Fruit fly (Drosophila melanogaster) whole organism, embryonic: ENCODE data around the gene CG2533.

Experiments
- Asciz ChIP-seq: fragments of 200-800 bp; sonication (Bioruptor generic); optimal IDR thresholded peaks from 2 replicates; lab custom pipeline; 2017; ENCODE audit warnings: missing biosample characterization, mild to moderate bottlenecking, missing genetic modification characterization, missing genetic modification reagents
- BEAF-32 ChIP-seq: fragments of 200-800 bp; sonication (Bioruptor generic); optimal IDR thresholded peaks from 3 replicates; lab custom pipeline; 2017; ENCODE audit warnings: missing biosample characterization, missing genetic modification characterization, mild to moderate bottlenecking, moderate library complexity, missing genetic modification reagents
- CG10979 ChIP-seq: fragments of 200-800 bp; sonication (Bioruptor generic); optimal IDR thresholded peaks from 2 replicates; lab custom pipeline; 2018; ENCODE audit warnings: missing biosample characterization, mild to moderate bottlenecking, missing genetic modification characterization, moderate library complexity
- CG11398 ChIP-seq: fragments of 200-800 bp; sonication (Bioruptor generic); optimal IDR thresholded peaks from 2 replicates; lab custom pipeline; 2016; ENCODE audit warnings: missing biosample characterization, missing genetic modification characterization
- CG12155 ChIP-seq: fragments of 200-800 bp; sonication (Bioruptor generic); optimal IDR thresholded peaks from 3 replicates; lab custom pipeline; 2016; ENCODE audit warnings: missing biosample characterization, missing genetic modification characterization
- CG1233 ChIP-seq: fragments of 200-800 bp; sonication (Bioruptor generic); optimal IDR thresholded peaks from 4 replicates; lab custom pipeline; 2018; ENCODE audit warnings: missing biosample characterization, mild to moderate bottlenecking, missing genetic modification characterization
- CG12769 ChIP-seq: fragments of 200-800 bp; sonication (Bioruptor generic); optimal IDR thresholded peaks from 2 replicates; lab custom pipeline; 2019; ENCODE audit warnings: missing biosample characterization, mild to moderate bottlenecking, missing genetic modification characterization, moderate library complexity
- CG14050 ChIP-seq: fragments of 200-800 bp; sonication (Bioruptor generic); IDR thresholded peaks from 3 replicates; pipeline ENCODE4 v1.3.6; 2022; ENCODE audit warnings: missing biosample characterization, missing genetic modification characterization
- CG15479 ChIP-seq: fragments of 200-800 bp; sonication (Bioruptor generic); optimal IDR thresholded peaks from 3 replicates; lab custom pipeline; 2019; ENCODE audit warnings: missing biosample characterization, mild to moderate bottlenecking, missing genetic modification characterization, moderate library complexity
- CG18599 ChIP-seq: fragments of 200-800 bp; sonication (Bioruptor generic); optimal IDR thresholded peaks from 3 replicates; lab custom pipeline; 2017; ENCODE audit warnings: missing biosample characterization, missing genetic modification characterization, mild to moderate bottlenecking, moderate library complexity, missing genetic modification reagents
- CG2116 ChIP-seq: fragments of 200-800 bp; sonication (Bioruptor generic); optimal IDR thresholded peaks from 3 replicates; lab custom pipeline; 2018; ENCODE audit warnings: missing biosample characterization, mild to moderate bottlenecking, missing genetic modification characterization
- CG5245 ChIP-seq: fragments of 200-800 bp; sonication (Bioruptor generic); optimal IDR thresholded peaks from 3 replicates; lab custom pipeline; 2016; ENCODE audit warnings: missing biosample characterization, missing genetic modification characterization
- CG6175 ChIP-seq: fragments of 200-800 bp; sonication (Bioruptor generic); IDR thresholded peaks from 3 replicates; pipeline ENCODE4 v1.3.6; 2022; ENCODE audit warnings: missing biosample characterization, missing genetic modification characterization
- CG7357 ChIP-seq: fragments of 200-800 bp; sonication (Bioruptor generic); IDR thresholded peaks from 3 replicates; pipeline ENCODE4 v1.3.6; 2022; ENCODE audit warnings: missing biosample characterization, missing genetic modification characterization
- CG8478 ChIP-seq: fragments of >200 bp; optimal IDR thresholded peaks from 2 replicates; lab custom pipeline; 2018
- CG8944 ChIP-seq: fragments of 200-800 bp; sonication (Bioruptor generic); optimal IDR thresholded peaks from 3 replicates; lab custom pipeline; 2016; ENCODE audit warnings: missing biosample characterization, missing genetic modification characterization
- CG9437 ChIP-seq: fragments of 200-800 bp; sonication (Bioruptor generic); optimal IDR thresholded peaks from 2 replicates; lab custom pipeline; 2018; ENCODE audit warnings: missing biosample characterization, mild to moderate bottlenecking, missing genetic modification characterization
- CG9727 ChIP-seq: fragments of 200-800 bp; sonication (Bioruptor generic); optimal IDR thresholded peaks from 3 replicates; lab custom pipeline; 2017; ENCODE audit warnings: missing biosample characterization, mild to moderate bottlenecking, missing genetic modification characterization
- Camta ChIP-seq: fragments of 200-800 bp; sonication (Bioruptor generic); optimal IDR thresholded peaks from 2 replicates; lab custom pipeline; 2016; ENCODE audit warnings: missing biosample characterization, missing genetic modification characterization
- D19A ChIP-seq: fragments of 200-800 bp; optimal IDR thresholded peaks from 3 replicates; lab custom pipeline; 2019; ENCODE audit warnings: missing biosample characterization, mild to moderate bottlenecking, missing genetic modification characterization, moderate library complexity
- H2.0 ChIP-seq: fragments of 200-800 bp; sonication (Bioruptor generic); IDR thresholded peaks from 2 replicates; pipeline ENCODE4 v1.3.6; 2022; ENCODE audit warnings: missing biosample characterization, missing genetic modification characterization
- Lhr ChIP-seq: fragments of 200-800 bp; sonication (Bioruptor generic); optimal IDR thresholded peaks from 3 replicates; lab custom pipeline; 2017; ENCODE audit warnings: mild to moderate bottlenecking, missing biosample characterization, missing genetic modification reagents, missing genetic modification characterization
- Lpt ChIP-seq: fragments of >200 bp; optimal IDR thresholded peaks from 2 replicates; lab custom pipeline; 2018; ENCODE audit warnings: missing biosample characterization, missing genetic modification characterization
- MTF-1 ChIP-seq: fragments of 200-800 bp; sonication (Bioruptor generic); optimal IDR thresholded peaks from 2 replicates; lab custom pipeline; 2018; ENCODE audit warnings: missing biosample characterization, mild to moderate bottlenecking, missing genetic modification characterization, borderline replicate concordance
- NFAT ChIP-seq: fragments of 200-800 bp; sonication (Bioruptor generic); IDR thresholded peaks from 2 replicates; pipeline ENCODE4 v1.3.6; 2022; ENCODE audit warnings: missing biosample characterization, missing genetic modification characterization
- NK7.1 ChIP-seq: fragments of 200-800 bp; sonication (Bioruptor generic); optimal IDR thresholded peaks from 3 replicates; lab custom pipeline; 2016; ENCODE audit warnings: missing biosample characterization, missing genetic modification characterization
- PHDP ChIP-seq: fragments of 200-800 bp; sonication (Bioruptor generic); optimal IDR thresholded peaks from 3 replicates; lab custom pipeline; 2018; ENCODE audit warnings: missing biosample characterization, mild to moderate bottlenecking, missing genetic modification characterization, moderate library complexity
- Pdp1 ChIP-seq, 2 experiments: fragments of 200-800 bp; sonication (Bioruptor generic); optimal IDR thresholded peaks; 3 replicates each; lab custom pipeline; 2016; ENCODE audit warnings: missing biosample characterization in 2 of 2, missing genetic modification characterization in 2 of 2, mild to moderate bottlenecking in 1 of 2, moderate library complexity in 1 of 2
- Poxn ChIP-seq: fragments of 200-800 bp; sonication (Bioruptor generic); IDR thresholded peaks from 2 replicates; pipeline ENCODE4 v1.3.6; 2022; ENCODE audit warnings: missing biosample characterization, missing genetic modification characterization
- TFAM ChIP-seq: fragments of 200-800 bp; sonication (Bioruptor generic); optimal IDR thresholded peaks from 2 replicates; lab custom pipeline; 2017; ENCODE audit warnings: missing biosample characterization, missing genetic modification characterization, inconsistent platforms
- bigmax ChIP-seq: fragments of 200-800 bp; sonication (Bioruptor generic); optimal IDR thresholded peaks from 2 replicates; lab custom pipeline; 2018; ENCODE audit warnings: missing biosample characterization, mild to moderate bottlenecking, missing genetic modification characterization
- bsh ChIP-seq, 2 experiments: fragments of 200-800 bp; sonication (Bioruptor generic); optimal IDR thresholded peaks; 2 replicates each; lab custom pipeline; 2017 to 2018; ENCODE audit warnings: mild to moderate bottlenecking in 2 of 2, missing biosample characterization in 2 of 2, missing genetic modification characterization in 2 of 2, moderate library complexity in 1 of 2
- chinmo ChIP-seq: fragments of 200-800 bp; sonication (Bioruptor generic); IDR thresholded peaks from 4 replicates; pipeline ENCODE4 v1.3.6; 2022; ENCODE audit warnings: missing biosample characterization, missing genetic modification characterization; ENCODE audit not compliant: partially characterized antibody
- ci ChIP-seq: fragments of 200-800 bp; sonication (Bioruptor generic); IDR thresholded peaks from 3 replicates; pipeline ENCODE4 v1.3.6; 2022; ENCODE audit warnings: missing biosample characterization, missing genetic modification characterization
- crol ChIP-seq: fragments of 200-800 bp; sonication (Bioruptor generic); IDR thresholded peaks from 2 replicates; pipeline ENCODE4 v1.3.6; 2022; ENCODE audit warnings: missing biosample characterization, missing genetic modification characterization
- fd3F ChIP-seq: fragments of 200-800 bp; sonication (Bioruptor generic); optimal IDR thresholded peaks from 2 replicates; lab custom pipeline; 2018; ENCODE audit warnings: missing biosample characterization, mild to moderate bottlenecking, missing genetic modification characterization, moderate library complexity
- insv ChIP-seq, 2 experiments: fragments of 200-800 bp; sonication (Bioruptor generic); optimal IDR thresholded peaks; 3 replicates each; lab custom pipeline; 2016 to 2018; ENCODE audit warnings: missing biosample characterization in 2 of 2, missing genetic modification characterization in 2 of 2
- pnt ChIP-seq: fragments of 200-800 bp; sonication (Bioruptor generic); optimal IDR thresholded peaks from 3 replicates; lab custom pipeline; 2016; ENCODE audit warnings: missing biosample characterization, missing genetic modification characterization
- prd ChIP-seq, 3 experiments: fragments of >200 bp in 2 of 3; fragments of 200-800 bp in 1 of 3; sonication (Bioruptor generic) in 1 of 3; optimal IDR thresholded peaks in 2 of 3; IDR thresholded peaks in 1 of 3; 2 replicates in 2 of 3; 3 replicates in 1 of 3; pipeline versions ENCODE4 v1.3.6 to Lab custom; 2017 to 2022; ENCODE audit warnings: missing biosample characterization in 1 of 3, missing genetic modification characterization in 1 of 3
- row ChIP-seq: fragments of 200-800 bp; sonication (Bioruptor generic); IDR thresholded peaks from 3 replicates; pipeline ENCODE4 v1.3.6; 2022; ENCODE audit warnings: missing biosample characterization, missing genetic modification characterization
- scrt ChIP-seq: fragments of 200-800 bp; sonication (Bioruptor generic); optimal IDR thresholded peaks from 2 replicates; lab custom pipeline; 2018; ENCODE audit warnings: missing biosample characterization, mild to moderate bottlenecking, missing genetic modification characterization, moderate library complexity
- sens ChIP-seq: fragments of 200-800 bp; sonication (Bioruptor generic); peaks from one replicate; lab custom pipeline; 2016; ENCODE audit warnings: missing biosample characterization, missing genetic modification characterization
- slbo ChIP-seq: fragments of 200-800 bp; sonication (Bioruptor generic); IDR thresholded peaks from 2 replicates; pipeline ENCODE4 v1.3.6; 2022; ENCODE audit warnings: missing biosample characterization, missing genetic modification characterization
- tap ChIP-seq: fragments of 200-800 bp; optimal IDR thresholded peaks from 3 replicates; lab custom pipeline; 2019; ENCODE audit warnings: missing biosample characterization, mild to moderate bottlenecking, missing genetic modification characterization, moderate library complexity
- trh ChIP-seq: fragments of 200-800 bp; sonication (Bioruptor generic); optimal IDR thresholded peaks from 2 replicates; lab custom pipeline; 2016; ENCODE audit warnings: missing biosample characterization, missing genetic modification characterization
- unc-4 ChIP-seq: fragments of 200-800 bp; sonication (Bioruptor generic); IDR thresholded peaks from 2 replicates; pipeline ENCODE4 v1.3.6; 2022; ENCODE audit warnings: missing biosample characterization, missing genetic modification characterization; ENCODE audit not compliant: partially characterized antibody
- unpg ChIP-seq: fragments of 200-800 bp; sonication (Bioruptor generic); optimal IDR thresholded peaks from 3 replicates; lab custom pipeline; 2018; ENCODE audit warnings: missing biosample characterization, mild to moderate bottlenecking, missing genetic modification characterization, moderate library complexity

CG2533 gene

dm6 chrX:11559728-11560724 is 44.0 kb downstream of the CG2533 start (continued):
- TF ChIP-seq CG12769 (no peak), sens (GFP tag; lab: Kevin White, UChicago) (peak; percentile 91), CG1233 (peak; percentile 83), Asciz (GFP tag; lab: Kevin White, UChicago) (peak; percentile 81), bsh (GFP tag; optimal IDR thresholded peaks at IDR 0.05; lab: Kevin White, UChicago) (peak; percentile 63 to 74), CG8944 (GFP tag; lab: Kevin White, UChicago) (peak; percentile 36), tap (tag; lab: Kevin White, UChicago) (peak; percentile 86), ci (GFP tag; lab: Robert Waterston, UW) (no peak), trh (GFP tag; lab: Kevin White, UChicago) (no peak), unc-4 (GFP tag; lab: Robert Waterston, UW) (no peak), MTF-1 (GFP tag; lab: Kevin White, UChicago) (no peak), Poxn (GFP tag; lab: Robert Waterston, UW) (0 out of 2 replicates have a peak, but pooled peaks have one; percentile 12), TFAM (no peak), D19A (tag; lab: Kevin White, UChicago) (peak; percentile 86), CG9437 (GFP tag; lab: Kevin White, UChicago) (peak; percentile 85), crol (no peak), bigmax (no peak), Camta (GFP tag; lab: Kevin White, UChicago) (peak; percentile 8), CG8478 (lab: Kevin White, UChicago) (no peak), pnt (GFP tag; lab: Kevin White, UChicago) (peak; percentile 15), unpg (GFP tag; lab: Kevin White, UChicago) (peak; percentile 84), H2.0 (GFP tag; lab: Robert Waterston, UW) (peak; percentile 58; the same call in 1 of the 2 replicates), CG15479 (GFP tag; lab: Kevin White, UChicago) (no peak), fd3F (peak; percentile 85), chinmo (GFP tag; lab: Robert Waterston, UW) (peak; percentile 87; the same call in 3 of the 4 replicates), CG7357 (GFP tag; lab: Robert Waterston, UW) (peak; percentile 60; the same call in 2 of the 3 replicates), CG10979 (tag; lab: Kevin White, UChicago) (peak; percentile 80), CG5245 (peak; percentile 64), insv (GFP tag; optimal IDR thresholded peaks at IDR 0.05; lab: Kevin White, UChicago) (peak in 1 of 2 experiments; percentile 58), Lpt (no peak), CG18599 (GFP tag; lab: Kevin White, UChicago) (peak; percentile 89), prd (optimal IDR thresholded peaks at IDR 0.05; lab: Kevin White, UChicago) (no peak), prd (GFP tag; IDR thresholded peaks at IDR 0.05; lab: Robert Waterston, UW) (peak; percentile 64; the same call in 2 of the 3 replicates), CG9727 (peak; percentile 87), CG2116 (peak; percentile 54), Lhr (GFP tag; lab: Kevin White, UChicago) (peak; percentile 37), CG14050 (GFP tag; lab: Robert Waterston, UW) (peak; percentile 48; the same call in 2 of the 3 replicates), row (GFP tag; lab: Robert Waterston, UW) (peak; percentile 78), Pdp1 (GFP tag; optimal IDR thresholded peaks at IDR 0.05; lab: Kevin White, UChicago) (peak; percentile 47 to 48), NFAT (no peak; the same call in 1 of the 2 replicates), BEAF-32 (no peak), scrt (peak; percentile 72), CG11398 (GFP tag; lab: Kevin White, UChicago) (no peak), slbo (GFP tag; lab: Robert Waterston, UW) (peak; percentile 68), NK7.1 (GFP tag; lab: Kevin White, UChicago) (no peak), CG12155 (GFP tag; lab: Kevin White, UChicago) (peak; percentile 74), CG6175 (GFP tag; lab: Robert Waterston, UW) (no peak), PHDP (peak; percentile 87)
